Fruit fly (Drosophila melanogaster): ENCODE results near the gene cv.

Gene cv

DNA sequence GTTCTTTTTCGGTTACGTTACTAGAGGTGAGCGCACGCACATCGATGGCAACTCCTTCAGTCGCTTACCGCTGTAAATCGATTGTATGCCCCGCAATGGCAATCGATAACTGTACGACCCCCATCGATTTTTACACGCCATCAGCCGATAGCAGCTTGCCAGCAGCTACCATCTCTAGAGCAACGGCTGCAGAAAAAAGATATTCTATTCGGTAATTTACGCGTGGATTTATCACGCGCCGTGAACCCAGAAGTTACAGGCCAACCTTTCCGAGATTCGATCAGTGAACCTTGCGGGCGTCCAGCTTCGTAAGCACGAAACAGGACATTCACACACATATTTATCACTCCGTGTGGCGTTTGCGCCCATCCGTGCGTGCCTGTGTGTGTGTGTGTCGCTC lies 23.9 kb upstream of the cv start, which contains the start of the genes Sirt4 and CG4119 (continued):
- TF ChIP-seq CG9727 (GFP tag; optimal IDR thresholded peaks at IDR 0.05): peak; percentile 9
- TF ChIP-seq ewg (GFP tag; optimal IDR thresholded peaks at IDR 0.05): peak; percentile 51
- peak; percentile 94 for TF ChIP-seq CG14860 (GFP tag; IDR thresholded peaks at IDR 0.05; ENCODE audit: partially characterized antibody)
- TF ChIP-seq CG6272 (GFP tag; IDR thresholded peaks at IDR 0.05): peak; percentile 59; the same call in 1 of the 2 replicates
- TF ChIP-seq CG2712 (tag; optimal IDR thresholded peaks at IDR 0.05): peak; percentile 38
- TF ChIP-seq CG11456 (GFP tag; IDR thresholded peaks at IDR 0.05): peak; percentile 65; the same call in 1 of the 3 replicates
- no peak for TF ChIP-seq dmrt11E (tag; optimal IDR thresholded peaks at IDR 0.05)
- peak; percentile 97 for TF ChIP-seq hb (GFP tag; IDR thresholded peaks at IDR 0.05; ENCODE audit: partially characterized antibody)
- TF ChIP-seq Bgb (GFP tag; IDR thresholded peaks at IDR 0.05; ENCODE audit: partially characterized antibody): peak; percentile 99
- TF ChIP-seq gro (GFP tag; optimal IDR thresholded peaks at IDR 0.05): peak; percentile 40
- peak; percentile 16 for TF ChIP-seq CG30403 (GFP tag; optimal IDR thresholded peaks at IDR 0.05)
- TF ChIP-seq hbn (GFP tag; IDR thresholded peaks at IDR 0.05; ENCODE audit: partially characterized antibody): peak; percentile 90
- peak; percentile 85 for TF ChIP-seq Med (GFP tag)
- TF ChIP-seq Max (GFP tag; optimal IDR thresholded peaks at IDR 0.05): peak; percentile 18
- TF ChIP-seq her (GFP tag; optimal IDR thresholded peaks at IDR 0.05): peak; percentile 41
- no peak for TF ChIP-seq Hmx (GFP tag; optimal IDR thresholded peaks at IDR 0.05)
- peak; percentile 47 for TF ChIP-seq lilli (GFP tag; optimal IDR thresholded peaks at IDR 0.05)
- no peak for TF ChIP-seq CG18476 (GFP tag; optimal IDR thresholded peaks at IDR 0.05)
- no peak for TF ChIP-seq Hr51 (GFP tag; optimal IDR thresholded peaks at IDR 0.05)
- TF ChIP-seq tin (GFP tag; optimal IDR thresholded peaks at IDR 0.05): peak; percentile 21
- peak; percentile 12 for TF ChIP-seq Dip3 (GFP tag; optimal IDR thresholded peaks at IDR 0.05)
- TF ChIP-seq GATAe (GFP tag; conservative IDR thresholded peaks at IDR 0.05): no peak
- TF ChIP-seq CG30020 (tag; optimal IDR thresholded peaks at IDR 0.05): peak; percentile 5
- TF ChIP-seq CG2116 (GFP tag; optimal IDR thresholded peaks at IDR 0.05): peak; percentile 86
- TF ChIP-seq MESR4 (GFP tag; optimal IDR thresholded peaks at IDR 0.05): peak; percentile 92
- TF ChIP-seq dpn (GFP tag; optimal IDR thresholded peaks at IDR 0.05): peak in 1 of 2 experiments; percentile 8
- peak; percentile 57 for TF ChIP-seq CG2120 (GFP tag; optimal IDR thresholded peaks at IDR 0.05)
- peak; percentile 94 for TF ChIP-seq inv (GFP tag; IDR thresholded peaks at IDR 0.05; ENCODE audit: partially characterized antibody)
- TF ChIP-seq Taf1 (GFP tag; IDR thresholded peaks at IDR 0.05): 0 out of 2 replicates have a peak, but pooled peaks have one; percentile 16
- peak; percentile 30 for TF ChIP-seq Nf-YC (tag; optimal IDR thresholded peaks at IDR 0.05)
- TF ChIP-seq Asciz (GFP tag; optimal IDR thresholded peaks at IDR 0.05): no peak
- peak; percentile 72 for TF ChIP-seq Ets97D (GFP tag; optimal IDR thresholded peaks at IDR 0.05)
- TF ChIP-seq gcm (GFP tag; optimal IDR thresholded peaks at IDR 0.05): peak; percentile 5
- TF ChIP-seq dm (GFP tag; optimal IDR thresholded peaks at IDR 0.05): peak; percentile 64
- TF ChIP-seq ase (GFP tag; IDR thresholded peaks at IDR 0.05): no peak
- TF ChIP-seq Myb (GFP tag; optimal IDR thresholded peaks at IDR 0.05): peak; percentile 88
- TF ChIP-seq sna (GFP tag; IDR thresholded peaks at IDR 0.05; ENCODE audit: partially characterized antibody): peak; percentile 91
- peak; percentile 19 for TF ChIP-seq mirr (GFP tag; optimal IDR thresholded peaks at IDR 0.05)
- peak; percentile 98 for TF ChIP-seq CG42726 (GFP tag; IDR thresholded peaks at IDR 0.05; ENCODE audit: partially characterized antibody)
- peak; percentile 30; the same call in 1 of the 3 replicates for TF ChIP-seq H15 (GFP tag; IDR thresholded peaks at IDR 0.05)
- TF ChIP-seq zfh1 (GFP tag; IDR thresholded peaks at IDR 0.05): 0 out of 3 replicates have a peak, but pooled peaks have one; percentile 33
- TF ChIP-seq Tbp (GFP tag; optimal IDR thresholded peaks at IDR 0.05): no peak
- TF ChIP-seq CG9215 (GFP tag; IDR thresholded peaks at IDR 0.05): no peak
- TF ChIP-seq CG10267 (tag; optimal IDR thresholded peaks at IDR 0.05): peak; percentile 41
- peak; percentile 66; the same call in 2 of the 3 replicates for TF ChIP-seq CG11560 (tag; IDR thresholded peaks at IDR 0.05)
- TF ChIP-seq gfzf (GFP tag; optimal IDR thresholded peaks at IDR 0.05): peak; percentile 29
- peak; percentile 94 for TF ChIP-seq CG34224 (GFP tag; IDR thresholded peaks at IDR 0.05; ENCODE audit: partially characterized antibody)
- no peak for TF ChIP-seq dati (GFP tag; IDR thresholded peaks at IDR 0.05)
- peak; percentile 52 for TF ChIP-seq Dp (GFP tag; optimal IDR thresholded peaks at IDR 0.05)
- peak; percentile 44 for TF ChIP-seq jumu (GFP tag; optimal IDR thresholded peaks at IDR 0.05)
